Fruit fly (Drosophila melanogaster) whole organism, embryonic: ENCODE results near the gene Npc2f.

ENCODE experiments used
- CG11093 ChIP-seq: fragments of 200-800 bp; sonication (Bioruptor generic); IDR thresholded peaks from 3 replicates; pipeline ENCODE4 v1.3.6; 2022; ENCODE audit warnings: missing biosample characterization, missing genetic modification characterization
- CG11456 ChIP-seq: fragments of 200-800 bp; sonication (Bioruptor generic); IDR thresholded peaks from 3 replicates; pipeline ENCODE4 v1.3.6; 2022; ENCODE audit warnings: missing biosample characterization, missing genetic modification characterization
- CG12104 ChIP-seq: fragments of 200-800 bp; sonication (Bioruptor generic); optimal IDR thresholded peaks from 3 replicates; lab custom pipeline; 2016; ENCODE audit warnings: missing biosample characterization, missing genetic modification characterization
- CG14014 ChIP-seq: fragments of 200-800 bp; sonication (Bioruptor generic); IDR thresholded peaks from 2 replicates; pipeline ENCODE4 v1.3.6; 2022; ENCODE audit warnings: missing biosample characterization, missing genetic modification characterization
- CG15601 ChIP-seq: fragments of 200-800 bp; sonication (Bioruptor generic); optimal IDR thresholded peaks from 3 replicates; lab custom pipeline; 2019; ENCODE audit warnings: missing biosample characterization, mild to moderate bottlenecking, missing genetic modification characterization, moderate library complexity
- CG1647 ChIP-seq: fragments of 200-800 bp; sonication (Bioruptor generic); optimal IDR thresholded peaks from 3 replicates; lab custom pipeline; 2016; ENCODE audit warnings: missing biosample characterization, missing genetic modification characterization
- CG18262 ChIP-seq: fragments of 200-800 bp; optimal IDR thresholded peaks from 3 replicates; lab custom pipeline; 2019; ENCODE audit warnings: missing biosample characterization, mild to moderate bottlenecking, missing genetic modification characterization, moderate library complexity
- CG2202 ChIP-seq: fragments of 200-800 bp; sonication (Bioruptor generic); optimal IDR thresholded peaks from 2 replicates; lab custom pipeline; 2018; ENCODE audit warnings: missing biosample characterization, mild to moderate bottlenecking, missing genetic modification characterization
- CG30431 ChIP-seq: fragments of 200-800 bp; sonication (Bioruptor generic); optimal IDR thresholded peaks from 2 replicates; lab custom pipeline; 2017; ENCODE audit warnings: missing biosample characterization, missing genetic modification characterization
- CG31388 ChIP-seq: fragments of 200-800 bp; sonication (Bioruptor generic); optimal IDR thresholded peaks from 2 replicates; lab custom pipeline; 2016; ENCODE audit warnings: missing biosample characterization, missing genetic modification characterization
- CG3726 ChIP-seq: fragments of 200-800 bp; sonication (Bioruptor generic); IDR thresholded peaks from 3 replicates; pipeline ENCODE4, ENCODE4 v1.3.6; 2022; ENCODE audit warnings: missing biosample characterization, missing genetic modification characterization
- CG8281 ChIP-seq: fragments of 200-800 bp; sonication (Bioruptor generic); optimal IDR thresholded peaks from 2 replicates; lab custom pipeline; 2018; ENCODE audit warnings: missing biosample characterization, mild to moderate bottlenecking, missing genetic modification characterization, moderate library complexity
- CG8388 ChIP-seq: fragments of 200-800 bp; sonication (Bioruptor generic); optimal IDR thresholded peaks from 2 replicates; lab custom pipeline; 2019; ENCODE audit warnings: missing biosample characterization, mild to moderate bottlenecking, missing genetic modification characterization, moderate library complexity
- CG8765 ChIP-seq: fragments of 200-800 bp; sonication (Bioruptor generic); IDR thresholded peaks from 2 replicates; pipeline ENCODE4 v1.3.6; 2022; ENCODE audit warnings: missing biosample characterization, missing genetic modification characterization
- CG9609 ChIP-seq: fragments of 200-800 bp; sonication (Bioruptor generic); optimal IDR thresholded peaks from 3 replicates; lab custom pipeline; 2016; ENCODE audit warnings: missing biosample characterization, missing genetic modification characterization
- Camta ChIP-seq: fragments of 200-800 bp; sonication (Bioruptor generic); optimal IDR thresholded peaks from 2 replicates; lab custom pipeline; 2016; ENCODE audit warnings: missing biosample characterization, missing genetic modification characterization
- D ChIP-seq, 2 experiments: fragments of 200-800 bp in 1 of 2; fragments of >200 bp in 1 of 2; sonication (Bioruptor generic) in 1 of 2; optimal IDR thresholded peaks; 2 replicates in 1 of 2; 3 replicates in 1 of 2; lab custom pipeline; 2017; ENCODE audit warnings: mild to moderate bottlenecking in 1 of 2, missing biosample characterization in 1 of 2, missing genetic modification characterization in 1 of 2, missing genetic modification reagents in 1 of 2
- Dbx ChIP-seq: fragments of 200-800 bp; sonication (Bioruptor generic); IDR thresholded peaks from 3 replicates; pipeline ENCODE4 v1.3.6; 2022; ENCODE audit warnings: missing biosample characterization, missing genetic modification characterization
- Dfd ChIP-seq, 2 experiments: fragments of >200 bp; optimal IDR thresholded peaks; 2 replicates each; lab custom pipeline; 2017; ENCODE audit warnings: missing biosample characterization in 2 of 2, missing genetic modification characterization in 2 of 2
- Dip2 ChIP-seq: fragments of 200-800 bp; sonication (Bioruptor generic); IDR thresholded peaks from 2 replicates; pipeline ENCODE4 v1.3.6; 2022; ENCODE audit warnings: missing biosample characterization, missing genetic modification characterization
- Hmx ChIP-seq: fragments of 200-800 bp; sonication (Bioruptor generic); optimal IDR thresholded peaks from 2 replicates; lab custom pipeline; 2016; ENCODE audit warnings: missing biosample characterization, missing genetic modification characterization
- Jarid2 ChIP-seq: fragments of 200-800 bp; sonication (Bioruptor generic); optimal IDR thresholded peaks from 3 replicates; lab custom pipeline; 2017; ENCODE audit warnings: mild to moderate bottlenecking, missing biosample characterization, missing genetic modification reagents, missing genetic modification characterization
- Kr ChIP-seq: fragments of 200-800 bp; sonication (Bioruptor generic); optimal IDR thresholded peaks from 2 replicates; lab custom pipeline; 2017; ENCODE audit warnings: missing biosample characterization, mild to moderate bottlenecking, missing genetic modification characterization
- Lpt ChIP-seq: fragments of >200 bp; optimal IDR thresholded peaks from 2 replicates; lab custom pipeline; 2018; ENCODE audit warnings: missing biosample characterization, missing genetic modification characterization
- MBD-R2 ChIP-seq: fragments of 200-800 bp; sonication (Bioruptor generic); IDR thresholded peaks from 2 replicates; pipeline ENCODE4 v1.3.6; 2022; ENCODE audit warnings: missing biosample characterization, missing genetic modification characterization
- NC2α ChIP-seq: fragments of 200-800 bp; sonication (Bioruptor generic); optimal IDR thresholded peaks from 2 replicates; lab custom pipeline; 2016; ENCODE audit warnings: missing biosample characterization, missing genetic modification characterization
- Nf-YC ChIP-seq: fragments of 200-800 bp; optimal IDR thresholded peaks from 3 replicates; lab custom pipeline; 2019; ENCODE audit warnings: missing biosample characterization, mild to moderate bottlenecking, missing genetic modification characterization, moderate library complexity
- Xbp1 ChIP-seq: fragments of 200-800 bp; sonication (Bioruptor generic); optimal IDR thresholded peaks from 3 replicates; lab custom pipeline; 2016; ENCODE audit warnings: missing biosample characterization, mild to moderate bottlenecking, missing genetic modification characterization
- amos ChIP-seq: fragments of 200-800 bp; sonication (Bioruptor generic); IDR thresholded peaks from 2 replicates; pipeline ENCODE4 v1.3.6; 2022; ENCODE audit warnings: missing biosample characterization, missing genetic modification characterization; ENCODE audit not compliant: partially characterized antibody
- ato ChIP-seq: fragments of 200-800 bp; sonication (Bioruptor generic); IDR thresholded peaks from 2 replicates; pipeline ENCODE4 v1.3.6; 2022; ENCODE audit warnings: missing biosample characterization, missing genetic modification characterization; ENCODE audit not compliant: partially characterized antibody
- cato ChIP-seq: fragments of 200-800 bp; sonication (Bioruptor generic); optimal IDR thresholded peaks from 2 replicates; lab custom pipeline; 2016; ENCODE audit warnings: missing biosample characterization, missing genetic modification characterization, borderline replicate concordance
- chinmo ChIP-seq: fragments of 200-800 bp; sonication (Bioruptor generic); IDR thresholded peaks from 4 replicates; pipeline ENCODE4 v1.3.6; 2022; ENCODE audit warnings: missing biosample characterization, missing genetic modification characterization; ENCODE audit not compliant: partially characterized antibody
- gcm ChIP-seq: fragments of 200-800 bp; sonication (Bioruptor generic); optimal IDR thresholded peaks from 2 replicates; lab custom pipeline; 2019; ENCODE audit warnings: missing biosample characterization, mild to moderate bottlenecking, missing genetic modification characterization, moderate library complexity
- hb ChIP-seq: fragments of 200-800 bp; sonication (Bioruptor generic); IDR thresholded peaks from 3 replicates; pipeline ENCODE4 v1.3.6; 2022; ENCODE audit warnings: missing biosample characterization, missing genetic modification characterization; ENCODE audit not compliant: partially characterized antibody
- kay ChIP-seq: fragments of 200-800 bp; sonication (Bioruptor generic); optimal IDR thresholded peaks from 2 replicates; lab custom pipeline; 2016; ENCODE audit warnings: missing biosample characterization, missing genetic modification characterization
- kni ChIP-seq: fragments of 200-800 bp; sonication (Bioruptor generic); optimal IDR thresholded peaks from 3 replicates; lab custom pipeline; 2017; ENCODE audit warnings: mild to moderate bottlenecking, missing biosample characterization, missing genetic modification reagents, missing genetic modification characterization
- knrl ChIP-seq: fragments of 200-800 bp; sonication (Bioruptor generic); IDR thresholded peaks from 3 replicates; pipeline ENCODE4 v1.3.6; 2022; ENCODE audit warnings: missing biosample characterization, missing genetic modification characterization; ENCODE audit not compliant: partially characterized antibody
- lola ChIP-seq, 3 experiments: fragments of >200 bp in 2 of 3; fragments of 200-800 bp in 1 of 3; sonication (Bioruptor generic) in 1 of 3; optimal IDR thresholded peaks; 2 replicates each; lab custom pipeline; 2017 to 2019; ENCODE audit warnings: missing biosample characterization in 3 of 3, missing genetic modification characterization in 3 of 3, mild to moderate bottlenecking in 1 of 3, moderate library complexity in 1 of 3
- maf-S ChIP-seq: fragments of 200-800 bp; sonication (Bioruptor generic); optimal IDR thresholded peaks from 2 replicates; lab custom pipeline; 2016; ENCODE audit warnings: missing biosample characterization, missing genetic modification characterization
- pzg ChIP-seq: fragments of 200-800 bp; sonication (Bioruptor generic); optimal IDR thresholded peaks from 3 replicates; lab custom pipeline; 2018; ENCODE audit warnings: missing biosample characterization, mild to moderate bottlenecking, missing genetic modification characterization, moderate library complexity
- row ChIP-seq: fragments of 200-800 bp; sonication (Bioruptor generic); IDR thresholded peaks from 3 replicates; pipeline ENCODE4 v1.3.6; 2022; ENCODE audit warnings: missing biosample characterization, missing genetic modification characterization
- sc ChIP-seq, 3 experiments: fragments of >200 bp in 2 of 3; fragments of 200-800 bp in 1 of 3; sonication (Bioruptor generic) in 1 of 3; optimal IDR thresholded peaks; 2 replicates in 2 of 3; 3 replicates in 1 of 3; lab custom pipeline; 2017; ENCODE audit warnings: mild to moderate bottlenecking in 1 of 3, missing biosample characterization in 1 of 3, missing genetic modification characterization in 1 of 3, missing genetic modification reagents in 1 of 3
- schlank ChIP-seq: fragments of 200-800 bp; sonication (Bioruptor generic); optimal IDR thresholded peaks from 2 replicates; lab custom pipeline; 2018; ENCODE audit warnings: missing biosample characterization, mild to moderate bottlenecking, missing genetic modification characterization
- scrt ChIP-seq: fragments of 200-800 bp; sonication (Bioruptor generic); optimal IDR thresholded peaks from 2 replicates; lab custom pipeline; 2018; ENCODE audit warnings: missing biosample characterization, mild to moderate bottlenecking, missing genetic modification characterization, moderate library complexity
- slp2 ChIP-seq: fragments of 200-800 bp; sonication (Bioruptor generic); optimal IDR thresholded peaks from 2 replicates; lab custom pipeline; 2016; ENCODE audit warnings: missing biosample characterization, missing genetic modification characterization
- stc ChIP-seq: fragments of 200-800 bp; sonication (Bioruptor generic); IDR thresholded peaks from 2 replicates; pipeline ENCODE4 v1.3.6; 2022; ENCODE audit warnings: missing biosample characterization, missing genetic modification characterization
- tap ChIP-seq: fragments of 200-800 bp; optimal IDR thresholded peaks from 3 replicates; lab custom pipeline; 2019; ENCODE audit warnings: missing biosample characterization, mild to moderate bottlenecking, missing genetic modification characterization, moderate library complexity
- vnd ChIP-seq: fragments of 200-800 bp; sonication (Bioruptor generic); IDR thresholded peaks from 3 replicates; pipeline ENCODE4 v1.3.6; 2022; ENCODE audit warnings: missing biosample characterization, missing genetic modification characterization; ENCODE audit not compliant: partially characterized antibody
- yki ChIP-seq: fragments of >200 bp; optimal IDR thresholded peaks from 3 replicates; lab custom pipeline; 2018

Npc2f gene

dm6 chr3R:24161173-24161811 lies 23.6 kb downstream of the Npc2f start, which contains the start of the genes Myo95E and TBC1d7 (continued):
- TF ChIP-seq Nf-YC (tag; lab: Kevin White, UChicago) (no peak), pzg (GFP tag; lab: Kevin White, UChicago) (peak; percentile 50), Dip2 (no peak), stc (GFP tag; lab: Robert Waterston, UW) (peak; percentile 96), CG11456 (GFP tag; lab: Robert Waterston, UW) (peak; percentile 87), tap (tag; lab: Kevin White, UChicago) (no peak), CG31388 (GFP tag; lab: Kevin White, UChicago) (peak; percentile 50), Xbp1 (GFP tag; lab: Kevin White, UChicago) (peak; percentile 89), CG15601 (tag; lab: Kevin White, UChicago) (no peak), CG30431 (GFP tag; lab: Kevin White, UChicago) (peak; percentile 75), amos (peak; percentile 59), MBD-R2 (peak; percentile 93), cato (GFP tag; lab: Kevin White, UChicago) (peak; percentile 60), gcm (GFP tag; lab: Kevin White, UChicago) (no peak), kni (GFP tag; lab: Kevin White, UChicago) (no peak), scrt (GFP tag; lab: Kevin White, UChicago) (peak; percentile 68), lola (GFP tag; optimal IDR thresholded peaks at IDR 0.05; lab: Kevin White, UChicago) (peak in 1 of 3 experiments; percentile 83), Hmx (GFP tag; lab: Kevin White, UChicago) (no peak), slp2 (no peak), D (optimal IDR thresholded peaks at IDR 0.05; lab: Kevin White, UChicago) (no peak), D (GFP tag; optimal IDR thresholded peaks at IDR 0.05; lab: Kevin White, UChicago) (peak; percentile 74), schlank (tag; lab: Kevin White, UChicago) (peak; percentile 47), CG12104 (GFP tag; lab: Kevin White, UChicago) (peak; percentile 81), vnd (peak; percentile 59; the same call in 1 of the 3 replicates), maf-S (GFP tag; lab: Kevin White, UChicago) (peak; percentile 17), row (GFP tag; lab: Robert Waterston, UW) (peak; percentile 99), CG8281 (tag; lab: Kevin White, UChicago) (no peak), yki (lab: Kevin White, UChicago) (no peak), CG9609 (GFP tag; lab: Kevin White, UChicago) (peak; percentile 18), CG8765 (peak; percentile 78), Camta (GFP tag; lab: Kevin White, UChicago) (peak; percentile 12), kay (GFP tag; lab: Kevin White, UChicago) (peak; percentile 81), Dbx (GFP tag; lab: Robert Waterston, UW) (peak; percentile 91), ato (no peak), CG14014 (GFP tag; lab: Robert Waterston, UW) (peak; percentile 93), CG2202 (tag; lab: Kevin White, UChicago) (peak; percentile 63), CG3726 (peak; percentile 89), Kr (GFP tag; lab: Kevin White, UChicago) (no peak), knrl (GFP tag; lab: Robert Waterston, UW) (peak; percentile 84), Jarid2 (GFP tag; lab: Kevin White, UChicago) (no peak), Dfd (GFP tag; optimal IDR thresholded peaks at IDR 0.05; lab: Kevin White, UChicago) (no peak), chinmo (no peak), CG8388 (GFP tag; lab: Kevin White, UChicago) (peak; percentile 82), hb (GFP tag; lab: Robert Waterston, UW) (no peak), sc (optimal IDR thresholded peaks at IDR 0.05; lab: Kevin White, UChicago) (no peak), sc (GFP tag; optimal IDR thresholded peaks at IDR 0.05; lab: Kevin White, UChicago) (peak; percentile 71), Lpt (GFP tag; lab: Kevin White, UChicago) (no peak), NC2α (GFP tag; lab: Kevin White, UChicago) (no peak), CG18262 (tag; lab: Kevin White, UChicago) (peak; percentile 90), CG11093 (GFP tag; lab: Robert Waterston, UW) (peak; percentile 90), CG1647 (GFP tag; lab: Kevin White, UChicago) (peak; percentile 53)
